Worm (Caenorhabditis elegans) whole organism, L3 larva: ENCODE data around the gene lurp-1.

Experiments used
- R02D3.7 ChIP-seq: fragments of 150-350 bp; optimal IDR thresholded peaks from 2 replicates; lab custom pipeline; 2014; ENCODE audit warnings: missing biosample characterization, missing genetic modification characterization
- aly-2 ChIP-seq: fragments of 150-350 bp; optimal IDR thresholded peaks from 2 replicates; lab custom pipeline; 2014; ENCODE audit warnings: missing biosample characterization, missing genetic modification characterization
- ama-1 ChIP-seq: fragments of 150-350 bp; optimal IDR thresholded peaks from 2 replicates; lab custom pipeline; 2018
- ceh-16 ChIP-seq: sonication (generic microtip); optimal IDR thresholded peaks from 2 replicates; lab custom pipeline; 2017; ENCODE audit warnings: missing biosample characterization, missing genetic modification characterization
- ceh-28 ChIP-seq: fragments of 150-350 bp; optimal IDR thresholded peaks from 2 replicates; lab custom pipeline; 2014; ENCODE audit warnings: missing biosample characterization, missing genetic modification reagents, missing genetic modification characterization
- ceh-82 ChIP-seq: fragments of 150-350 bp; optimal IDR thresholded peaks from 2 replicates; lab custom pipeline; 2014; ENCODE audit warnings: missing biosample characterization, missing genetic modification characterization
- daf-12 ChIP-seq: fragments of 150-350 bp; optimal IDR thresholded peaks from 2 replicates; lab custom pipeline; 2014; ENCODE audit warnings: missing biosample characterization, missing genetic modification reagents, missing genetic modification characterization
- egl-27 ChIP-seq: sonication (generic microtip); optimal IDR thresholded peaks from 4 replicates; lab custom pipeline; 2017; ENCODE audit warnings: missing biosample characterization, missing genetic modification reagents, missing genetic modification characterization
- egl-5 ChIP-seq: fragments of 150-350 bp; optimal IDR thresholded peaks from 2 replicates; lab custom pipeline; 2017; ENCODE audit warnings: missing biosample characterization, missing genetic modification reagents, missing genetic modification characterization, inconsistent platforms
- elt-1 ChIP-seq: fragments of 150-350 bp; optimal IDR thresholded peaks from 2 replicates; lab custom pipeline; 2014; ENCODE audit warnings: missing biosample characterization, missing genetic modification characterization
- elt-2 ChIP-seq: sonication (generic microtip); optimal IDR thresholded peaks from 2 replicates; lab custom pipeline; 2016; ENCODE audit warnings: missing genetic modification reagents, mild to moderate bottlenecking, missing genetic modification characterization, missing compliant biosample characterization
- elt-3 ChIP-seq, 3 experiments: fragments of 150-350 bp in 1 of 3; sonication (generic microtip) in 2 of 3; optimal IDR thresholded peaks; 2 replicates in 2 of 3; 4 replicates in 1 of 3; lab custom pipeline; 2014 to 2017; ENCODE audit warnings: missing biosample characterization in 3 of 3, missing genetic modification characterization in 3 of 3
- fkh-10 ChIP-seq: sonication (generic microtip); optimal IDR thresholded peaks from 2 replicates; lab custom pipeline; 2017; ENCODE audit warnings: missing biosample characterization, missing genetic modification reagents, missing genetic modification characterization
- fkh-2 ChIP-seq: fragments of 150-350 bp; optimal IDR thresholded peaks from 2 replicates; lab custom pipeline; 2014; ENCODE audit warnings: missing biosample characterization, missing genetic modification reagents, missing genetic modification characterization
- fos-1 ChIP-seq: fragments of 150-350 bp; optimal IDR thresholded peaks from 2 replicates; lab custom pipeline; 2014; ENCODE audit warnings: missing biosample characterization, missing genetic modification characterization
- jun-1 ChIP-seq: fragments of 150-350 bp; optimal IDR thresholded peaks from 2 replicates; lab custom pipeline; 2014; ENCODE audit warnings: missing biosample characterization, missing genetic modification reagents, missing genetic modification characterization
- lin-15B ChIP-seq: fragments of 150-350 bp; optimal IDR thresholded peaks from 2 replicates; lab custom pipeline; 2014; ENCODE audit warnings: missing biosample characterization, missing genetic modification characterization
- lin-39 ChIP-seq: fragments of 150-350 bp; optimal IDR thresholded peaks from 2 replicates; lab custom pipeline; 2018; ENCODE audit warnings: missing biosample characterization, missing genetic modification reagents, missing genetic modification characterization
- mdl-1 ChIP-seq: fragments of 150-350 bp; optimal IDR thresholded peaks from 2 replicates; lab custom pipeline; 2014; ENCODE audit warnings: missing biosample characterization, missing genetic modification characterization
- nfya-1 ChIP-seq: sonication (generic microtip); optimal IDR thresholded peaks from 2 replicates; lab custom pipeline; 2017; ENCODE audit warnings: missing genetic modification characterization, mild to moderate bottlenecking, missing compliant biosample characterization, antibody characterized with exemption, moderate library complexity; ENCODE audit not compliant: insufficient read depth
- nhr-11 ChIP-seq: fragments of 150-350 bp; optimal IDR thresholded peaks from 2 replicates; lab custom pipeline; 2014; ENCODE audit warnings: missing biosample characterization, missing genetic modification characterization
- nhr-23 ChIP-seq: fragments of 150-350 bp; optimal IDR thresholded peaks from 2 replicates; lab custom pipeline; 2014; ENCODE audit warnings: missing biosample characterization, missing genetic modification reagents, missing genetic modification characterization
- nhr-25 ChIP-seq: sonication (generic microtip); optimal IDR thresholded peaks from 2 replicates; lab custom pipeline; 2017; ENCODE audit warnings: missing biosample characterization, missing genetic modification characterization
- nhr-28 ChIP-seq: fragments of 150-350 bp; optimal IDR thresholded peaks from 2 replicates; lab custom pipeline; 2014; ENCODE audit warnings: missing biosample characterization, missing genetic modification characterization
- nhr-43 ChIP-seq: sonication (generic microtip); optimal IDR thresholded peaks from 2 replicates; lab custom pipeline; 2016; ENCODE audit warnings: mild to moderate bottlenecking, missing genetic modification characterization, missing compliant biosample characterization; ENCODE audit not compliant: poor library complexity, severe bottlenecking
- nhr-67 ChIP-seq: fragments of 150-350 bp; optimal IDR thresholded peaks from 2 replicates; lab custom pipeline; 2014; ENCODE audit warnings: missing biosample characterization, missing genetic modification characterization
- nhr-76 ChIP-seq: fragments of 150-350 bp; sonication (generic microtip); optimal IDR thresholded peaks from 5 replicates; lab custom pipeline; 2014; ENCODE audit warnings: missing biosample characterization, missing genetic modification characterization
- nhr-77 ChIP-seq: fragments of 150-350 bp; optimal IDR thresholded peaks from 2 replicates; lab custom pipeline; 2014; ENCODE audit warnings: missing biosample characterization, missing genetic modification characterization
- pha-4 ChIP-seq: fragments of 150-350 bp; optimal IDR thresholded peaks from 2 replicates; lab custom pipeline; 2014; ENCODE audit warnings: missing biosample characterization, missing genetic modification reagents, missing genetic modification characterization
- pqm-1 ChIP-seq: fragments of 150-350 bp; optimal IDR thresholded peaks from 2 replicates; lab custom pipeline; 2017; ENCODE audit warnings: missing biosample characterization, missing genetic modification characterization, inconsistent platforms
- skn-1 ChIP-seq: fragments of 150-350 bp; optimal IDR thresholded peaks from 2 replicates; lab custom pipeline; 2014; ENCODE audit warnings: missing biosample characterization, missing genetic modification characterization
- snpc-4 ChIP-seq: fragments of 150-350 bp; optimal IDR thresholded peaks from 2 replicates; lab custom pipeline; 2014; ENCODE audit warnings: missing biosample characterization, missing genetic modification characterization
- tbx-2 ChIP-seq: sonication (generic microtip); optimal IDR thresholded peaks from 2 replicates; lab custom pipeline; 2016; ENCODE audit warnings: mild to moderate bottlenecking, missing genetic modification characterization, missing compliant biosample characterization
- unc-39 ChIP-seq: sonication (generic microtip); optimal IDR thresholded peaks from 4 replicates; lab custom pipeline; 2017; ENCODE audit warnings: missing biosample characterization, missing genetic modification characterization
- zag-1 ChIP-seq: fragments of 150-350 bp; optimal IDR thresholded peaks from 2 replicates; lab custom pipeline; 2014; ENCODE audit warnings: missing biosample characterization, missing genetic modification characterization
- ztf-11 ChIP-seq: fragments of 150-350 bp; optimal IDR thresholded peaks from 2 replicates; lab custom pipeline; 2014; ENCODE audit warnings: missing biosample characterization, missing genetic modification characterization
- ztf-4 ChIP-seq: fragments of 150-350 bp; optimal IDR thresholded peaks from 2 replicates; lab custom pipeline; 2014; ENCODE audit warnings: missing biosample characterization, missing genetic modification characterization

Gene lurp-1

DNA sequence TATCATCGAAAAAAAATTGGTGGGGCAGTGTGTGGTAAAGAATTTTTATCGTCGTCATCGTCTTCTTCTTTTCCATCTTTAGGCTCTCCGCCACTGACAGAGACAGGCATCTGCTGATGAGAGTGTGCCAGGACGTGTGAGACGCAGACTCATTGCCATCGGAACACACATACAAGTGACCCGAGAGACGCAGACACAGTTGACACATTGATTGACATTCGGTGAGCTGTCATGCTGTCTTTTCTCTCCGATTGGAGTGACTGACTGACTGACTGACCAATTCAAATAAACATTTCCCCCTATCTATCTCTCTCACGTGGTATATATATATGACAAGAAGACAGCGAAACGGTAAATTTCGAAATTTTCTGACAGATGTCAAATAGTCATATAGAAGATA is 29.6 kb upstream of the lurp-1 start (continued):
- TF ChIP-seq pha-4 (tag; lab: Kevin White, UChicago), result peak; percentile 86
- no peak for TF ChIP-seq fkh-2 (tag; lab: Kevin White, UChicago)
- TF ChIP-seq nhr-76, result no peak
- no peak for TF ChIP-seq ceh-16 (tag; lab: Kevin White, UChicago)
- TF ChIP-seq pqm-1, result peak; percentile 60
- peak; percentile 74 for TF ChIP-seq nhr-43 (tag; lab: Kevin White, UChicago)
- TF ChIP-seq nhr-28 (tag; lab: Kevin White, UChicago), result no peak
- no peak for TF ChIP-seq nhr-77 (tag; lab: Kevin White, UChicago)
- no peak for TF ChIP-seq nhr-11 (tag; lab: Kevin White, UChicago)
- TF ChIP-seq elt-2 (tag; lab: Kevin White, UChicago), result peak; percentile 83
- TF ChIP-seq daf-12, result no peak
- TF ChIP-seq snpc-4 (tag; lab: Kevin White, UChicago), result peak; percentile 34
- TF ChIP-seq unc-39 (tag; lab: Kevin White, UChicago), result no peak
- TF ChIP-seq ceh-82, result no peak
- TF ChIP-seq zag-1 (tag; lab: Kevin White, UChicago), result no peak
- peak; percentile 53 for TF ChIP-seq egl-27 (tag; lab: Kevin White, UChicago)
- TF ChIP-seq nhr-25 (tag; lab: Kevin White, UChicago), result peak; percentile 92
- peak; percentile 42 for TF ChIP-seq mdl-1 (tag; lab: Kevin White, UChicago)

DNA sequence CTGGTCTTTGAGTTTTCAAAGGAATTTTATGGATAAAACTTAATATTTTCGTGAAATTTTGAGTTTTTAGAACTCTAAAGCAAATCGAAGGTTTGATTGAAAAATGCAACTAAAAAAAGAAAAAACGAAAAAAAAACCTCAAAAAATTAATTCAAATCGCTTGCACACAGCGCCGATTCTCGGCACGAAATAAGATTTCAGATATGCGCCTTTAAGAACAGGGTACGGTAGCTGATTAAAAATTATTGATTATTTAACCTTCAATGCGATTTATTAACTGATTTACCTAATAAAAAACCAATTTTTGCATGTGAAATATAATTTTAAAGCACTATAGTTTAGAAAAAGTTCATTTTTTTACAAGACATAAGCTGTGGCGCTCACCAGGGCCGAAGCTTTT is 27.8 kb upstream of the lurp-1 start:
- TF ChIP-seq unc-39 (tag; lab: Kevin White, UChicago), result no peak
- TF ChIP-seq ceh-28, result no peak
- no peak for TF ChIP-seq elt-3 (tag; optimal IDR thresholded peaks at IDR 0.05; lab: Kevin White, UChicago)
- TF ChIP-seq elt-2 (tag; lab: Kevin White, UChicago), result no peak

DNA sequence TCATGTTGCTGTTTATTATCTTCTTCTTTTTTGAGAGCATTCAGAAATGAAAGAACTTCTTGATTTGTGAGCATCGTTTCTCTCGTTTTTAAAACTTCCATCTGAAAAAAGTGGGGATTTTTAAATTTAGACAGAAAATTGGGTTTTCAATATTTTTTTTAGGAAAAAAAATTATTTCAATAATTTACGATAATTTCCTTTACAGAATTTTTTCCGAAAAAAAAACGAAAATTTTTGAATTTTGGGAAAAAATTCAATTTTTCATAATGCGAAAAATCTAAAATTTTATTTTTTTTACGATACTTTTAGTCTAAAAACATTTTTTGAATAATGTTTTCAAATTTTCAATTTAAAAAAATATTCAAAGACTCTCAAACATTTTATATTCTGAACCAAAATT is 23.6 kb upstream of the lurp-1 start, which contains the start of gene M106.7:
Gene M106.7 (minus strand): TSS at position 101 of the 400 bp plus-strand sequence.
- no peak for TF ChIP-seq elt-1 (tag; lab: Kevin White, UChicago)
- no peak for TF ChIP-seq egl-27 (tag; lab: Kevin White, UChicago)
- TF ChIP-seq nhr-11 (tag; lab: Kevin White, UChicago), result no peak
- no peak for TF ChIP-seq ztf-11 (tag; lab: Kevin White, UChicago)
- TF ChIP-seq egl-5 (tag; lab: Kevin White, UChicago), result no peak
- no peak for TF ChIP-seq pha-4 (tag; lab: Kevin White, UChicago)
- no peak for TF ChIP-seq nhr-43 (tag; lab: Kevin White, UChicago)
- no peak for TF ChIP-seq skn-1 (tag; lab: Kevin White, UChicago)
- no peak for TF ChIP-seq nhr-23 (tag; lab: Kevin White, UChicago)
- no peak for TF ChIP-seq ztf-4
- TF ChIP-seq fkh-2 (tag; lab: Kevin White, UChicago), result no peak
- no peak for TF ChIP-seq fos-1 (tag; lab: Kevin White, UChicago)
- no peak for TF ChIP-seq nhr-28 (tag; lab: Kevin White, UChicago)
- no peak for TF ChIP-seq fkh-10 (GFP tag; lab: Kevin White, UChicago)

DNA sequence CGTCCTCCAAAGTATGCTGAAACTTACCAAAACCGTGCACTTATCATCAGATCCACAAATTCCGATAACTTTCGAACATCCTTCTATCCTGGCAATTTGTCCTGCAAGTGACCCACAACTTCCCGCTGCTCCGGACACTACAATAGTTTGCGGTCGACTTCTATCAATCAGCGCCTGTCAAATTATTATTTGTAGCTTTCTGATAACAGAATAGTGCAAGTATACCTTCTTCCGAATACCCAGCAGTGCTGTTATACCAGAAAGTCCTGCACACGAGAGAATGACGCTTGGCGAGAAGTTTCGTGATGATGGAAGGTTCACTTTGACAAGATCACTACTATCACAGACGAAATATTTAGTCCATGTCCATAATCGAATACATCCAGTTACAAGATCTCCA is 21.4 kb upstream of the lurp-1 start:
- peak; percentile 3 for TF ChIP-seq elt-2 (tag; lab: Kevin White, UChicago)
- no peak for TF ChIP-seq R02D3.7 (tag; lab: Kevin White, UChicago)

DNA sequence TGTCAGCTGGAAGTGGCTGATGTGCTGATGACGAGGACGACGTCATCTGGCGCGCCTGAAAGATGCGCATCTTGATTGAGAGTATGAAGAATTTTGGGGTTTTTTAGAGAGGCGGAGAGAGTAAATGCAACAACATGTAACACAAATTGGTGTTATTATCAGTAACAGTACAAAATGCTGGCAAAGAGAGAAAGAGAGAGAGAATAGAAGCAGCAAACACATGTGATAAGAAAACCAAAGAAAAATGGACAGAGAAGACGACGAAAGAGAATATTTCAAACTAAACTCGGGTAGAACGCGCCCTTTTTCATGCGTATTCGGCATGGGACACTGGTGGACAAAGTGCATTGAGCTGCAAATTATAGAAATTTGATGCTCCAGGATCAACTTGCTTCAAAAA is 19.9 kb upstream of the lurp-1 start, which contains the start of gene M106.3:
Gene M106.3 (minus strand): TSS at position 70 of the 400 bp plus-strand sequence.
- TF ChIP-seq egl-5 (tag; lab: Kevin White, UChicago), result no peak
- no peak for TF ChIP-seq zag-1 (tag; lab: Kevin White, UChicago)
- TF ChIP-seq elt-3 (tag; optimal IDR thresholded peaks at IDR 0.05; lab: Kevin White, UChicago), result no peak
- TF ChIP-seq fkh-10 (GFP tag; lab: Kevin White, UChicago), result no peak
- no peak for TF ChIP-seq lin-15B (tag; lab: Kevin White, UChicago)
- no peak for TF ChIP-seq aly-2 (tag; lab: Kevin White, UChicago)
- no peak for TF ChIP-seq ama-1 (lab: Kevin White, UChicago)
- TF ChIP-seq lin-39 (tag; lab: Kevin White, UChicago), result no peak
- no peak for TF ChIP-seq unc-39 (tag; lab: Kevin White, UChicago)
- TF ChIP-seq R02D3.7 (tag; lab: Kevin White, UChicago), result no peak
- peak; percentile 51 for TF ChIP-seq pqm-1
- TF ChIP-seq pha-4 (tag; lab: Kevin White, UChicago), result peak; percentile 9
- TF ChIP-seq tbx-2 (tag; lab: Kevin White, UChicago), result no peak
- peak; percentile 13 for TF ChIP-seq jun-1
- peak; percentile 74 for TF ChIP-seq elt-2 (tag; lab: Kevin White, UChicago)
- TF ChIP-seq nhr-67 (tag; lab: Kevin White, UChicago), result no peak
- TF ChIP-seq ztf-11 (tag; lab: Kevin White, UChicago), result no peak
- no peak for TF ChIP-seq nfya-1 (tag; lab: Kevin White, UChicago)
